Fruit fly (Drosophila melanogaster) whole organism, embryonic: ENCODE results near the gene CG13067.
A peak's percentile ranks its signal among the peaks of the same experiment; 100 is the strongest.

ENCODE experiments used
- Abd-B ChIP-seq: fragments of 200-800 bp; sonication (Bioruptor generic); optimal IDR thresholded peaks from 2 replicates; lab custom pipeline; 2018; ENCODE audit warnings: missing biosample characterization, mild to moderate bottlenecking, missing genetic modification characterization, moderate library complexity
- Ada2b ChIP-seq: fragments of 200-800 bp; sonication (Bioruptor generic); IDR thresholded peaks from 2 replicates; pipeline ENCODE4 v1.3.6; 2022; ENCODE audit warnings: missing biosample characterization, missing genetic modification characterization
- Atf-2 ChIP-seq: fragments of 200-800 bp; sonication (Bioruptor generic); optimal IDR thresholded peaks from 2 replicates; lab custom pipeline; 2016; ENCODE audit warnings: missing biosample characterization, missing genetic modification characterization
- Atf6 ChIP-seq: fragments of 200-800 bp; sonication (Bioruptor generic); IDR thresholded peaks from 2 replicates; pipeline ENCODE4 v1.3.6; 2022; ENCODE audit warnings: missing biosample characterization, missing genetic modification characterization
- C15 ChIP-seq: fragments of 200-800 bp; sonication (Bioruptor generic); IDR thresholded peaks from 3 replicates; pipeline ENCODE4 v1.3.6; 2022; ENCODE audit warnings: missing biosample characterization, missing genetic modification characterization
- CG10366 ChIP-seq: fragments of 200-800 bp; sonication (Bioruptor generic); IDR thresholded peaks from 2 replicates; pipeline ENCODE4 v1.3.6; 2022; ENCODE audit warnings: missing biosample characterization, missing genetic modification characterization
- CG13287 ChIP-seq: fragments of 200-800 bp; sonication (Bioruptor generic); IDR thresholded peaks from 2 replicates; pipeline ENCODE4 v1.3.6; 2022; ENCODE audit warnings: missing biosample characterization, missing genetic modification characterization; ENCODE audit not compliant: partially characterized antibody
- CG17328 ChIP-seq: fragments of 200-800 bp; sonication (Bioruptor generic); IDR thresholded peaks from 2 replicates; pipeline ENCODE4 v1.3.6; 2022; ENCODE audit warnings: missing biosample characterization, missing genetic modification characterization
- CG2129 ChIP-seq: fragments of 200-800 bp; sonication (Bioruptor generic); IDR thresholded peaks from 2 replicates; pipeline ENCODE4 v1.3.6; 2022; ENCODE audit warnings: missing biosample characterization, missing genetic modification characterization; ENCODE audit not compliant: partially characterized antibody
- CG30403 ChIP-seq: fragments of 200-800 bp; sonication (Bioruptor generic); optimal IDR thresholded peaks from 3 replicates; lab custom pipeline; 2016; ENCODE audit warnings: missing biosample characterization, missing genetic modification characterization
- CG31365 ChIP-seq: fragments of 200-800 bp; sonication (Bioruptor generic); optimal IDR thresholded peaks from 2 replicates; lab custom pipeline; 2018; ENCODE audit warnings: missing biosample characterization, mild to moderate bottlenecking, missing genetic modification characterization
- CG32767 ChIP-seq: fragments of 200-800 bp; sonication (Bioruptor generic); IDR thresholded peaks from 2 replicates; pipeline ENCODE4 v1.3.6; 2022; ENCODE audit warnings: missing biosample characterization, missing genetic modification characterization
- CG33213 ChIP-seq: fragments of 200-800 bp; sonication (Bioruptor generic); optimal IDR thresholded peaks from 3 replicates; lab custom pipeline; 2016; ENCODE audit warnings: missing biosample characterization, missing genetic modification characterization
- CG42726 ChIP-seq: fragments of 200-800 bp; sonication (Bioruptor generic); IDR thresholded peaks from 2 replicates; pipeline ENCODE4 v1.3.6; 2022; ENCODE audit warnings: missing biosample characterization, missing genetic modification characterization; ENCODE audit not compliant: partially characterized antibody
- CG43689 ChIP-seq: fragments of 200-800 bp; sonication (Bioruptor generic); IDR thresholded peaks from 2 replicates; pipeline ENCODE4 v1.3.6; 2022; ENCODE audit warnings: missing biosample characterization, missing genetic modification characterization
- CG4424 ChIP-seq: fragments of 200-800 bp; sonication (Bioruptor generic); optimal IDR thresholded peaks from 3 replicates; lab custom pipeline; 2016; ENCODE audit warnings: missing biosample characterization, missing genetic modification characterization
- CG5245 ChIP-seq: fragments of 200-800 bp; sonication (Bioruptor generic); optimal IDR thresholded peaks from 3 replicates; lab custom pipeline; 2016; ENCODE audit warnings: missing biosample characterization, missing genetic modification characterization
- CG8924 ChIP-seq: fragments of 200-800 bp; optimal IDR thresholded peaks from 3 replicates; lab custom pipeline; 2019; ENCODE audit warnings: missing biosample characterization, mild to moderate bottlenecking, missing genetic modification characterization, moderate library complexity
- CoRest ChIP-seq: fragments of 200-800 bp; sonication (Bioruptor generic); optimal IDR thresholded peaks from 3 replicates; lab custom pipeline; 2018; ENCODE audit warnings: missing biosample characterization, mild to moderate bottlenecking, missing genetic modification characterization, moderate library complexity
- Elba2 ChIP-seq: fragments of 200-800 bp; sonication (Bioruptor generic); optimal IDR thresholded peaks from 3 replicates; lab custom pipeline; 2016; ENCODE audit warnings: missing biosample characterization, missing genetic modification characterization
- Gug ChIP-seq: fragments of 200-800 bp; sonication (Bioruptor generic); IDR thresholded peaks from 4 replicates; pipeline ENCODE4 v1.3.6; 2022; ENCODE audit warnings: missing biosample characterization, missing genetic modification characterization
- Hmr ChIP-seq: fragments of 200-800 bp; sonication (Bioruptor generic); optimal IDR thresholded peaks from 3 replicates; lab custom pipeline; 2017; ENCODE audit warnings: mild to moderate bottlenecking, missing biosample characterization, missing genetic modification reagents, missing genetic modification characterization
- Hr3 ChIP-seq: fragments of 200-800 bp; sonication (Bioruptor generic); optimal IDR thresholded peaks from 3 replicates; lab custom pipeline; 2016; ENCODE audit warnings: missing biosample characterization, missing genetic modification characterization
- Hsf ChIP-seq: fragments of 200-800 bp; sonication (Bioruptor generic); optimal IDR thresholded peaks from 3 replicates; lab custom pipeline; 2016; ENCODE audit warnings: missing biosample characterization, missing genetic modification characterization
- Oli ChIP-seq: fragments of 200-800 bp; sonication (Bioruptor generic); optimal IDR thresholded peaks from 2 replicates; lab custom pipeline; 2018; ENCODE audit warnings: missing biosample characterization, mild to moderate bottlenecking, missing genetic modification characterization, moderate library complexity
- Ptx1 ChIP-seq: fragments of 200-800 bp; sonication (Bioruptor generic); IDR thresholded peaks from 2 replicates; pipeline ENCODE4 v1.3.6; 2022; ENCODE audit warnings: missing biosample characterization, missing genetic modification characterization
- Sin3A ChIP-seq: fragments of >200 bp; optimal IDR thresholded peaks from 2 replicates; lab custom pipeline; 2018
- Vsx1 ChIP-seq: fragments of 200-800 bp; sonication (Bioruptor generic); optimal IDR thresholded peaks from 2 replicates; lab custom pipeline; 2017; ENCODE audit warnings: missing biosample characterization, mild to moderate bottlenecking, missing genetic modification characterization, missing genetic modification reagents
- Xbp1 ChIP-seq: fragments of 200-800 bp; sonication (Bioruptor generic); optimal IDR thresholded peaks from 3 replicates; lab custom pipeline; 2016; ENCODE audit warnings: missing biosample characterization, mild to moderate bottlenecking, missing genetic modification characterization
- dm ChIP-seq: fragments of 200-800 bp; sonication (Bioruptor generic); optimal IDR thresholded peaks from 3 replicates; lab custom pipeline; 2016; ENCODE audit warnings: missing biosample characterization, missing genetic modification characterization
- ftz-f1 ChIP-seq: fragments of 200-800 bp; sonication (Bioruptor generic); optimal IDR thresholded peaks from 2 replicates; lab custom pipeline; 2016; ENCODE audit warnings: missing biosample characterization, missing genetic modification characterization
- ind ChIP-seq: fragments of 200-800 bp; sonication (Bioruptor generic); optimal IDR thresholded peaks from 3 replicates; lab custom pipeline; 2016; ENCODE audit warnings: missing biosample characterization, missing genetic modification characterization
- kah ChIP-seq: fragments of 200-800 bp; sonication (Bioruptor generic); optimal IDR thresholded peaks from 2 replicates; lab custom pipeline; 2018; ENCODE audit warnings: missing biosample characterization, mild to moderate bottlenecking, missing genetic modification characterization
- nerfin-1 ChIP-seq: fragments of 200-800 bp; sonication (Bioruptor generic); optimal IDR thresholded peaks from 3 replicates; lab custom pipeline; 2019; ENCODE audit warnings: missing biosample characterization, mild to moderate bottlenecking, missing genetic modification characterization, moderate library complexity
- nmo ChIP-seq: fragments of 200-800 bp; sonication (Bioruptor generic); optimal IDR thresholded peaks from 2 replicates; lab custom pipeline; 2018; ENCODE audit warnings: missing biosample characterization, mild to moderate bottlenecking, missing genetic modification characterization, moderate library complexity
- sisA ChIP-seq: fragments of 200-800 bp; sonication (Bioruptor generic); IDR thresholded peaks from 2 replicates; pipeline ENCODE4 v1.3.6; 2022; ENCODE audit warnings: missing biosample characterization, missing genetic modification characterization
- tgo ChIP-seq: fragments of 200-800 bp; sonication (Bioruptor generic); IDR thresholded peaks from 3 replicates; pipeline ENCODE4 v1.3.6; 2022; ENCODE audit warnings: missing biosample characterization, missing genetic modification characterization
- toy ChIP-seq: fragments of 200-800 bp; sonication (Bioruptor generic); IDR thresholded peaks from 2 replicates; pipeline ENCODE4 v1.3.6; 2022; ENCODE audit warnings: missing biosample characterization, missing genetic modification characterization
- unpg ChIP-seq: fragments of 200-800 bp; sonication (Bioruptor generic); optimal IDR thresholded peaks from 3 replicates; lab custom pipeline; 2018; ENCODE audit warnings: missing biosample characterization, mild to moderate bottlenecking, missing genetic modification characterization, moderate library complexity
- z ChIP-seq: fragments of 200-800 bp; sonication (Bioruptor generic); IDR thresholded peaks from 3 replicates; pipeline ENCODE4 v1.3.6; 2022; ENCODE audit warnings: missing biosample characterization, missing genetic modification characterization

Gene CG13067

dm6 chr3L:16289067-16289466, 18.0 kb downstream of the CG13067 start (continued):
- TF ChIP-seq Ptx1 (GFP tag; lab: Robert Waterston, UW) (0 out of 2 replicates have a peak, but pooled peaks have one; percentile 43), Sin3A (lab: Kevin White, UChicago) (no peak), Hsf (GFP tag; lab: Kevin White, UChicago) (no peak), CG33213 (GFP tag; lab: Kevin White, UChicago) (no peak), CG4424 (GFP tag; lab: Kevin White, UChicago) (peak; percentile 38), CG30403 (GFP tag; lab: Kevin White, UChicago) (peak; percentile 48), CG32767 (GFP tag; lab: Robert Waterston, UW) (peak; percentile 46; the same call in 1 of the 2 replicates), Atf6 (peak; percentile 38; the same call in 1 of the 2 replicates), Gug (GFP tag; lab: Robert Waterston, UW) (0 out of 4 replicates have a peak, but pooled peaks have one; percentile 13), CG8924 (tag; lab: Kevin White, UChicago) (no peak), toy (GFP tag; lab: Robert Waterston, UW) (no peak), Oli (tag; lab: Kevin White, UChicago) (peak; percentile 61), Xbp1 (GFP tag; lab: Kevin White, UChicago) (peak; percentile 56), Hmr (GFP tag; lab: Kevin White, UChicago) (no peak), tgo (GFP tag; lab: Robert Waterston, UW) (peak; percentile 43; the same call in 1 of the 3 replicates), unpg (peak; percentile 59), Abd-B (GFP tag; lab: Kevin White, UChicago) (no peak), Hr3 (GFP tag; lab: Kevin White, UChicago) (peak; percentile 24), CoRest (peak; percentile 20), nmo (GFP tag; lab: Kevin White, UChicago) (peak; percentile 2), Ada2b (GFP tag; lab: Robert Waterston, UW) (peak; percentile 58; the same call in 1 of the 2 replicates)

DNA sequence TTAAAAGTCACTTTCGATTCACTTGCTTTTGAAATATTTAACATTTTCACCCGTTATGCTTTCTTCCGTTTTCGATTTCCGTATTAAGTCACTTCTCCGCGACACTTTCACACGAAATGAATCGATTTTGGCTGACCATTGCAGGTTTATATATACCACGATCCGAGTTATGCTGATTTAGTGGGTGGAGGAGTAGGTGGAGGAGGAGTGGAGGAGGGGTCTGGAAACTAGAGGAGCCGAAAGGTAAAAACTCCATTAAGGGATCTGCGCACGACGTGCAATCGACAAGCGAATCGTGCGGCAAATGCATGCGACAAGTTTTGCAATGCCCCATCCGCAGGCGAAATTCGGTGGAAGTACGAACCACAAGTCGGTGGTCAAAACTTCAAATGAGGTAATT, 19.8 kb downstream of the CG13067 start, which contains the start of gene CG13045:
CG13045 (minus strand) TSS at position 101 of the 400 bp plus-strand sequence.
- no peak for TF ChIP-seq nerfin-1 (tag; lab: Kevin White, UChicago)
- 0 out of 3 replicates have a peak, but pooled peaks have one; percentile 11 for TF ChIP-seq C15 (GFP tag; lab: Robert Waterston, UW)

dm6 chr3L:16291678-16292077, 20.6 kb downstream of the CG13067 start:
- TF ChIP-seq Abd-B (GFP tag; lab: Kevin White, UChicago) = peak; percentile 11
- TF ChIP-seq Vsx1 (GFP tag; lab: Kevin White, UChicago) = peak; percentile 49
- TF ChIP-seq z (GFP tag; lab: Robert Waterston, UW) = 0 out of 3 replicates have a peak, but pooled peaks have one; percentile 17
- no peak for TF ChIP-seq CG2129 (GFP tag; lab: Robert Waterston, UW)
- TF ChIP-seq CG42726 (GFP tag; lab: Robert Waterston, UW) = 0 out of 2 replicates have a peak, but pooled peaks have one; percentile 34
- peak; percentile 10; the same call in 1 of the 2 replicates for TF ChIP-seq CG13287 (GFP tag; lab: Robert Waterston, UW)
- TF ChIP-seq, all 482 proteins: peak for 5

DNA sequence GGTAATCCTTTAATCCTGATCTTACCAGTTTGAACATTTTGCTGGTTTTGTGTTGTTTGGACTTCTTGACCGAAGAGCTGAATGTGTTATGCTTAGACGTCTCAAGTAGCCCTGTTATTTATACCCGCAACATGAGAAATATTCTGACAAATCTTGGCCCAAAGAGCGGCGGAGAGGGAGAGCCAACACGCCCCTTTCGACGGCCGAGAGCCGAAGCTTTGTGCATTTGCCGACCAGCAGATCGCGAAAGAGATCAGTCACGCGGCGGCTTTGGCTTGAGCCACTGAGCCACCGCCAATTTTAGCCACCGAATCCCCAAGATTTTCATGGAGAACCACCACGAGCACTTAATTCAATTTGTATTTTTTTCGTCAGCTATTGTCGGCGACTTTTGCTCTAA, 24.4 kb downstream of the CG13067 start, which contains the start of gene CG4962:
CG4962 (minus strand) TSS at position 101 of the 400 bp plus-strand sequence.
- TF ChIP-seq Atf-2 (GFP tag; lab: Kevin White, UChicago) (no peak), ftz-f1 (no peak), CG5245 (GFP tag; lab: Kevin White, UChicago) (no peak), Elba2 (no peak), CG43689 (GFP tag; lab: Robert Waterston, UW) (no peak), kah (GFP tag; lab: Kevin White, UChicago) (no peak), Xbp1 (GFP tag; lab: Kevin White, UChicago) (no peak), CG17328 (GFP tag; lab: Robert Waterston, UW) (no peak), sisA (GFP tag; lab: Robert Waterston, UW) (no peak), CG31365 (tag; lab: Kevin White, UChicago) (no peak), ind (GFP tag; lab: Kevin White, UChicago) (no peak), dm (GFP tag; lab: Kevin White, UChicago) (no peak), CG10366 (GFP tag; lab: Robert Waterston, UW) (no peak)
